Fruit fly (Drosophila melanogaster): Measurements from ENCODE around the gene CCT6.

Gene CCT6

DNA sequence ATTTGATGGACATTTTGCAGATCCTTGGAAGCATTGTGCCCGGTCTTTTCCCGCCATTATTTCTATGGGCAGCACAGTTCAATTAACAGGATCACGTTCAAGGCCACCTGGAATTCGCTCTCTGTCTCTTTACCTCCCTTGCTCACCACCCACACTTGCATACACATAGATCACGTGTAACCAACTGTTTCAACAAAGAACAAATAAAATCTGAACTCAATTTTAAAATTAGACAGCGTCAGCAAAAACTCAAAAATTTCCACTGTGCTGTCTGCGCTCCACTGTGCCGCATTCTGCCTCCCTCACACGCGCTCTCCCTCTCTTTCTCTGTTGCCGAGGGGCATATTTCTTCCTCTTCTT lies 36.8 kb upstream of the CCT6 start (continued):
- TF ChIP-seq CG11456 (GFP tag; IDR thresholded peaks at IDR 0.05) (peak; percentile 52; the same call in 1 of the 3 replicates), sens (GFP tag) (peak; percentile 68), onecut (GFP tag; IDR thresholded peaks at IDR 0.05) (no peak), CG10959 (GFP tag; IDR thresholded peaks at IDR 0.05) (no peak), CG15269 (tag; optimal IDR thresholded peaks at IDR 0.05) (peak; percentile 35), CG13287 (GFP tag; IDR thresholded peaks at IDR 0.05; ENCODE audit: partially characterized antibody) (no peak), D (optimal IDR thresholded peaks at IDR 0.05) (no peak), D (GFP tag; optimal IDR thresholded peaks at IDR 0.05) (no peak), HmgD (GFP tag; optimal IDR thresholded peaks at IDR 0.05) (no peak), CG33557 (GFP tag; optimal IDR thresholded peaks at IDR 0.05) (no peak), CHES-1-like (GFP tag; optimal IDR thresholded peaks at IDR 0.05) (no peak), az2 (GFP tag; optimal IDR thresholded peaks at IDR 0.05) (no peak), CG2129 (GFP tag; IDR thresholded peaks at IDR 0.05; ENCODE audit: partially characterized antibody) (no peak), dpn (GFP tag; optimal IDR thresholded peaks at IDR 0.05) (no peak), sr (GFP tag; IDR thresholded peaks at IDR 0.05) (0 out of 3 replicates have a peak, but pooled peaks have one; percentile 38), Mrtf (GFP tag; IDR thresholded peaks at IDR 0.05) (no peak), CG17385 (GFP tag; optimal IDR thresholded peaks at IDR 0.05) (no peak), CG31388 (GFP tag; optimal IDR thresholded peaks at IDR 0.05) (no peak), dysf (GFP tag; IDR thresholded peaks at IDR 0.05) (0 out of 3 replicates have a peak, but pooled peaks have one; percentile 10), toy (GFP tag; IDR thresholded peaks at IDR 0.05) (no peak), Bgb (GFP tag; IDR thresholded peaks at IDR 0.05; ENCODE audit: partially characterized antibody) (no peak), Kr (GFP tag; optimal IDR thresholded peaks at IDR 0.05) (no peak), org-1 (GFP tag; optimal IDR thresholded peaks at IDR 0.05) (no peak), CG10979 (tag; optimal IDR thresholded peaks at IDR 0.05) (peak; percentile 1), BtbVII (GFP tag; optimal IDR thresholded peaks at IDR 0.05) (no peak), Aef1 (GFP tag; IDR thresholded peaks at IDR 0.05) (no peak), zfh2 (GFP tag; optimal IDR thresholded peaks at IDR 0.05) (no peak), CG9609 (GFP tag; optimal IDR thresholded peaks at IDR 0.05) (peak; percentile 4), slbo (GFP tag; IDR thresholded peaks at IDR 0.05) (peak; percentile 51; the same call in 1 of the 2 replicates), CG2712 (tag; optimal IDR thresholded peaks at IDR 0.05) (peak; percentile 1), CG10274 (GFP tag; optimal IDR thresholded peaks at IDR 0.05) (peak; percentile 12), Gug (GFP tag; IDR thresholded peaks at IDR 0.05) (no peak; the same call in 3 of the 4 replicates), Optix (GFP tag; IDR thresholded peaks at IDR 0.05) (no peak), CG11093 (GFP tag; IDR thresholded peaks at IDR 0.05) (no peak), slp2 (GFP tag; optimal IDR thresholded peaks at IDR 0.05) (no peak), chinmo (GFP tag; IDR thresholded peaks at IDR 0.05; ENCODE audit: partially characterized antibody) (0 out of 4 replicates have a peak, but pooled peaks have one; percentile 8), nmo (GFP tag; optimal IDR thresholded peaks at IDR 0.05) (no peak), row (GFP tag; IDR thresholded peaks at IDR 0.05) (peak; percentile 60), CG11696 (GFP tag; IDR thresholded peaks at IDR 0.05) (0 out of 2 replicates have a peak, but pooled peaks have one; percentile 32), CG17612 (GFP tag; IDR thresholded peaks at IDR 0.05) (no peak), Bteb2 (GFP tag; optimal IDR thresholded peaks at IDR 0.05) (no peak), tna (GFP tag; IDR thresholded peaks at IDR 0.05; ENCODE audit: partially characterized antibody) (no peak), CG31441 (GFP tag; IDR thresholded peaks at IDR 0.05) (no peak), CG6791 (GFP tag; IDR thresholded peaks at IDR 0.05; ENCODE audit: partially characterized antibody) (no peak), maf-S (GFP tag; optimal IDR thresholded peaks at IDR 0.05) (no peak), Nf-YC (tag; optimal IDR thresholded peaks at IDR 0.05) (no peak), cwo (GFP tag; optimal IDR thresholded peaks at IDR 0.05) (no peak), bbx (GFP tag; IDR thresholded peaks at IDR 0.05; ENCODE audit: partially characterized antibody) (no peak), trem (tag; optimal IDR thresholded peaks at IDR 0.05) (no peak), ems (GFP tag; optimal IDR thresholded peaks at IDR 0.05) (no peak), Atf6 (GFP tag; IDR thresholded peaks at IDR 0.05) (no peak), CG2120 (GFP tag; optimal IDR thresholded peaks at IDR 0.05) (peak; percentile 8)

Measured in whole organism, embryonic.